Fruit fly (Drosophila melanogaster) whole organism, embryonic: ENCODE data around the gene CG15725.
A peak's percentile ranks its signal among the peaks of the same experiment; 100 is the strongest.

ENCODE experiments used
- Awh ChIP-seq: fragments of 200-800 bp; sonication (Bioruptor generic); IDR thresholded peaks from 2 replicates; pipeline ENCODE4, ENCODE4 v1.3.6; 2022; ENCODE audit warnings: missing biosample characterization, missing genetic modification characterization
- CG10147 ChIP-seq: fragments of 200-800 bp; sonication (Bioruptor generic); optimal IDR thresholded peaks from 2 replicates; lab custom pipeline; 2019; ENCODE audit warnings: missing biosample characterization, mild to moderate bottlenecking, missing genetic modification characterization, moderate library complexity
- CG10321 ChIP-seq: fragments of 200-800 bp; sonication (Bioruptor generic); IDR thresholded peaks from 2 replicates; pipeline ENCODE4 v1.3.6; 2022; ENCODE audit warnings: missing biosample characterization, missing genetic modification characterization
- CG10565 ChIP-seq: fragments of 200-800 bp; sonication (Bioruptor generic); optimal IDR thresholded peaks from 3 replicates; lab custom pipeline; 2016; ENCODE audit warnings: missing biosample characterization, mild to moderate bottlenecking, missing genetic modification characterization
- CG12155 ChIP-seq: fragments of 200-800 bp; sonication (Bioruptor generic); optimal IDR thresholded peaks from 3 replicates; lab custom pipeline; 2016; ENCODE audit warnings: missing biosample characterization, missing genetic modification characterization
- CG1233 ChIP-seq: fragments of 200-800 bp; sonication (Bioruptor generic); optimal IDR thresholded peaks from 4 replicates; lab custom pipeline; 2018; ENCODE audit warnings: missing biosample characterization, mild to moderate bottlenecking, missing genetic modification characterization
- CG12769 ChIP-seq: fragments of 200-800 bp; sonication (Bioruptor generic); optimal IDR thresholded peaks from 2 replicates; lab custom pipeline; 2019; ENCODE audit warnings: missing biosample characterization, mild to moderate bottlenecking, missing genetic modification characterization, moderate library complexity
- CG17361 ChIP-seq: fragments of 200-800 bp; sonication (Bioruptor generic); IDR thresholded peaks from 3 replicates; pipeline ENCODE4 v1.3.6; 2022; ENCODE audit warnings: missing biosample characterization, missing genetic modification characterization
- CG2120 ChIP-seq: fragments of 200-800 bp; sonication (Bioruptor generic); optimal IDR thresholded peaks from 3 replicates; lab custom pipeline; 2016; ENCODE audit warnings: missing biosample characterization, missing genetic modification characterization
- CG2875 ChIP-seq: fragments of 200-800 bp; sonication (Bioruptor generic); optimal IDR thresholded peaks from 2 replicates; lab custom pipeline; 2017; ENCODE audit warnings: missing biosample characterization, mild to moderate bottlenecking, missing genetic modification characterization, missing genetic modification reagents
- CG33213 ChIP-seq: fragments of 200-800 bp; sonication (Bioruptor generic); optimal IDR thresholded peaks from 3 replicates; lab custom pipeline; 2016; ENCODE audit warnings: missing biosample characterization, missing genetic modification characterization
- CG34422 ChIP-seq: fragments of 200-800 bp; sonication (Bioruptor generic); IDR thresholded peaks from 3 replicates; pipeline ENCODE4 v1.3.6; 2022; ENCODE audit warnings: missing biosample characterization, missing genetic modification characterization
- CG6854 ChIP-seq: fragments of 200-800 bp; sonication (Bioruptor generic); optimal IDR thresholded peaks from 3 replicates; lab custom pipeline; 2017; ENCODE audit warnings: missing biosample characterization, mild to moderate bottlenecking, missing genetic modification characterization
- CG7928 ChIP-seq: fragments of 200-800 bp; sonication (Bioruptor generic); optimal IDR thresholded peaks from 2 replicates; lab custom pipeline; 2017; ENCODE audit warnings: missing biosample characterization, mild to moderate bottlenecking, missing genetic modification characterization
- CG8281 ChIP-seq: fragments of 200-800 bp; sonication (Bioruptor generic); optimal IDR thresholded peaks from 2 replicates; lab custom pipeline; 2018; ENCODE audit warnings: missing biosample characterization, mild to moderate bottlenecking, missing genetic modification characterization, moderate library complexity
- CG8388 ChIP-seq: fragments of 200-800 bp; sonication (Bioruptor generic); optimal IDR thresholded peaks from 2 replicates; lab custom pipeline; 2019; ENCODE audit warnings: missing biosample characterization, mild to moderate bottlenecking, missing genetic modification characterization, moderate library complexity
- CG9797 ChIP-seq: fragments of 200-800 bp; sonication (Bioruptor generic); optimal IDR thresholded peaks from 3 replicates; lab custom pipeline; 2018; ENCODE audit warnings: missing biosample characterization, mild to moderate bottlenecking, missing genetic modification characterization
- Camta ChIP-seq: fragments of 200-800 bp; sonication (Bioruptor generic); optimal IDR thresholded peaks from 2 replicates; lab custom pipeline; 2016; ENCODE audit warnings: missing biosample characterization, missing genetic modification characterization
- Dad ChIP-seq: fragments of 200-800 bp; sonication (Bioruptor generic); optimal IDR thresholded peaks from 3 replicates; lab custom pipeline; 2016; ENCODE audit warnings: missing biosample characterization, missing genetic modification characterization
- Dip3 ChIP-seq: fragments of 200-800 bp; sonication (Bioruptor generic); optimal IDR thresholded peaks from 3 replicates; lab custom pipeline; 2016; ENCODE audit warnings: missing biosample characterization, missing genetic modification characterization
- ERR ChIP-seq: fragments of 200-800 bp; sonication (Bioruptor generic); optimal IDR thresholded peaks from 2 replicates; lab custom pipeline; 2016; ENCODE audit warnings: missing biosample characterization, missing genetic modification characterization
- Ets65A ChIP-seq: fragments of 200-800 bp; sonication (Bioruptor generic); peaks from one replicate; lab custom pipeline; 2016; ENCODE audit warnings: missing biosample characterization, missing genetic modification characterization
- Fer3 ChIP-seq: fragments of 200-800 bp; sonication (Bioruptor generic); optimal IDR thresholded peaks from 2 replicates; lab custom pipeline; 2018; ENCODE audit warnings: missing biosample characterization, mild to moderate bottlenecking, missing genetic modification characterization, moderate library complexity
- HmgD ChIP-seq: fragments of 200-800 bp; sonication (Bioruptor generic); optimal IDR thresholded peaks from 3 replicates; lab custom pipeline; 2016; ENCODE audit warnings: missing biosample characterization, missing genetic modification characterization
- Hmr ChIP-seq: fragments of 200-800 bp; sonication (Bioruptor generic); optimal IDR thresholded peaks from 3 replicates; lab custom pipeline; 2017; ENCODE audit warnings: mild to moderate bottlenecking, missing biosample characterization, missing genetic modification reagents, missing genetic modification characterization
- Meics ChIP-seq: fragments of 200-800 bp; sonication (Bioruptor generic); optimal IDR thresholded peaks from 2 replicates; lab custom pipeline; 2017; ENCODE audit warnings: missing biosample characterization, mild to moderate bottlenecking, missing genetic modification characterization
- NK7.1 ChIP-seq: fragments of 200-800 bp; sonication (Bioruptor generic); optimal IDR thresholded peaks from 3 replicates; lab custom pipeline; 2016; ENCODE audit warnings: missing biosample characterization, missing genetic modification characterization
- Six4 ChIP-seq: fragments of 200-800 bp; sonication (Bioruptor generic); optimal IDR thresholded peaks from 2 replicates; lab custom pipeline; 2016; ENCODE audit warnings: missing biosample characterization, missing genetic modification characterization
- Stat92E ChIP-seq, 3 experiments: fragments of >200 bp in 2 of 3; fragments of 200-800 bp in 1 of 3; sonication (Bioruptor generic) in 1 of 3; optimal IDR thresholded peaks; 2 replicates each; lab custom pipeline; 2017 to 2019; ENCODE audit warnings: missing biosample characterization in 3 of 3, missing genetic modification characterization in 3 of 3, mild to moderate bottlenecking in 1 of 3, moderate library complexity in 1 of 3
- btn ChIP-seq: fragments of 200-800 bp; sonication (Bioruptor generic); optimal IDR thresholded peaks from 2 replicates; lab custom pipeline; 2016; ENCODE audit warnings: missing biosample characterization, missing genetic modification characterization
- crol ChIP-seq: fragments of 200-800 bp; sonication (Bioruptor generic); IDR thresholded peaks from 2 replicates; pipeline ENCODE4 v1.3.6; 2022; ENCODE audit warnings: missing biosample characterization, missing genetic modification characterization
- da ChIP-seq: fragments of 200-800 bp; sonication (Bioruptor generic); optimal IDR thresholded peaks from 2 replicates; lab custom pipeline; 2016; ENCODE audit warnings: missing biosample characterization, missing genetic modification characterization
- fd96Cb ChIP-seq: fragments of 200-800 bp; sonication (Bioruptor generic); optimal IDR thresholded peaks from 2 replicates; lab custom pipeline; 2018; ENCODE audit warnings: missing biosample characterization, mild to moderate bottlenecking, missing genetic modification characterization, moderate library complexity
- ftz-f1 ChIP-seq: fragments of 200-800 bp; sonication (Bioruptor generic); optimal IDR thresholded peaks from 2 replicates; lab custom pipeline; 2016; ENCODE audit warnings: missing biosample characterization, missing genetic modification characterization
- grn ChIP-seq: fragments of 200-800 bp; sonication (Bioruptor generic); optimal IDR thresholded peaks from 3 replicates; lab custom pipeline; 2017; ENCODE audit warnings: missing biosample characterization, missing genetic modification characterization
- gt ChIP-seq: fragments of 200-800 bp; sonication (Bioruptor generic); IDR thresholded peaks from 2 replicates; pipeline ENCODE4 v1.3.6; 2022; ENCODE audit warnings: missing biosample characterization, missing genetic modification characterization
- hth ChIP-seq: fragments of >200 bp; optimal IDR thresholded peaks from 2 replicates; lab custom pipeline; 2017; ENCODE audit warnings: inconsistent platforms
- klu ChIP-seq: fragments of 200-800 bp; sonication (Bioruptor generic); IDR thresholded peaks from 2 replicates; pipeline ENCODE4 v1.3.6; 2022; ENCODE audit warnings: missing biosample characterization, missing genetic modification characterization
- luna ChIP-seq: fragments of 200-800 bp; sonication (Bioruptor generic); optimal IDR thresholded peaks from 2 replicates; lab custom pipeline; 2016; ENCODE audit warnings: missing biosample characterization, missing genetic modification characterization
- nmo ChIP-seq: fragments of 200-800 bp; sonication (Bioruptor generic); optimal IDR thresholded peaks from 2 replicates; lab custom pipeline; 2018; ENCODE audit warnings: missing biosample characterization, mild to moderate bottlenecking, missing genetic modification characterization, moderate library complexity
- pros ChIP-seq: fragments of 200-800 bp; sonication (Bioruptor generic); optimal IDR thresholded peaks from 3 replicates; lab custom pipeline; 2019; ENCODE audit warnings: missing biosample characterization, mild to moderate bottlenecking, missing genetic modification characterization, moderate library complexity
- rib ChIP-seq: fragments of 200-800 bp; sonication (Bioruptor generic); IDR thresholded peaks from 2 replicates; pipeline ENCODE4 v1.3.6; 2022; ENCODE audit warnings: missing biosample characterization, missing genetic modification characterization
- row ChIP-seq: fragments of 200-800 bp; sonication (Bioruptor generic); IDR thresholded peaks from 3 replicates; pipeline ENCODE4 v1.3.6; 2022; ENCODE audit warnings: missing biosample characterization, missing genetic modification characterization
- tna ChIP-seq: fragments of 200-800 bp; sonication (Bioruptor generic); IDR thresholded peaks from 2 replicates; pipeline ENCODE4 v1.3.6; 2022; ENCODE audit warnings: missing biosample characterization, missing genetic modification characterization; ENCODE audit not compliant: partially characterized antibody
- unpg ChIP-seq: fragments of 200-800 bp; sonication (Bioruptor generic); optimal IDR thresholded peaks from 3 replicates; lab custom pipeline; 2018; ENCODE audit warnings: missing biosample characterization, mild to moderate bottlenecking, missing genetic modification characterization, moderate library complexity
- vfl ChIP-seq: fragments of 200-800 bp; sonication (Bioruptor generic); optimal IDR thresholded peaks from 2 replicates; lab custom pipeline; 2016; ENCODE audit warnings: missing biosample characterization, missing genetic modification characterization
- zen2 ChIP-seq: fragments of 200-800 bp; sonication (Bioruptor generic); IDR thresholded peaks from 3 replicates; pipeline ENCODE4 v1.3.6; 2022; ENCODE audit warnings: missing biosample characterization, missing genetic modification characterization; ENCODE audit not compliant: partially characterized antibody
- zf30C ChIP-seq: fragments of 200-800 bp; sonication (Bioruptor generic); optimal IDR thresholded peaks from 3 replicates; lab custom pipeline; 2018; ENCODE audit warnings: missing biosample characterization, mild to moderate bottlenecking, missing genetic modification characterization
- zfh1 ChIP-seq: fragments of 200-800 bp; sonication (Bioruptor generic); IDR thresholded peaks from 3 replicates; pipeline ENCODE4 v1.3.6; 2022; ENCODE audit warnings: missing biosample characterization, missing genetic modification characterization

CG15725 gene

DNA sequence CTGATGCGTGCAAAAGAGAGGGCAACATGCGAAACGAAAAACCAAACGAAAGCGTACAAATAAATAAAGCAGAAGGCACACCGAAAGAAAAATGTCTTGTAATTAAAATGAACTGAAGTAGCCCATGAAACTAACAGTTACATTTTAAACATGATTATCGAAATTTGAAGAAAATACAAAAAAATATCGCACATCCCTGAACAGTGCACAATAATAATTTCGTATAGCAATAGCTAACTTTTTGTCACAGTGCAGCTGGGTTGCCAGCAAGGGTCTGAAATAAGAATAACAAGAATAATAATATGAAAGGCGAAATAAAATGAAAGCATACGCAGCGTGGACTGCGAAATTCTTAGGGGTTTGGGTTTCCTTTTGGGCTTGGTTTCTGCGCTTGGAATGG is 46.5 kb downstream of the CG15725 start (continued):
- TF ChIP-seq Stat92E (GFP tag; optimal IDR thresholded peaks at IDR 0.05; lab: Kevin White, UChicago) (peak in 1 of 3 experiments; percentile 97), pros (no peak), HmgD (GFP tag; lab: Kevin White, UChicago) (peak; percentile 99), CG12155 (peak; percentile 99), tna (GFP tag; lab: Robert Waterston, UW) (no peak), CG12769 (tag; lab: Kevin White, UChicago) (peak; percentile 86), CG2875 (GFP tag; lab: Kevin White, UChicago) (peak; percentile 98), Camta (GFP tag; lab: Kevin White, UChicago) (peak; percentile 99), vfl (GFP tag; lab: Kevin White, UChicago) (peak; percentile 99), zen2 (no peak), Fer3 (tag; lab: Kevin White, UChicago) (peak; percentile 99), zfh1 (GFP tag; lab: Robert Waterston, UW) (peak; percentile 99), Meics (GFP tag; lab: Kevin White, UChicago) (peak; percentile 99), Dip3 (GFP tag; lab: Kevin White, UChicago) (peak; percentile 100), Dad (GFP tag; lab: Kevin White, UChicago) (peak; percentile 99), CG1233 (GFP tag; lab: Kevin White, UChicago) (peak; percentile 88), Hmr (GFP tag; lab: Kevin White, UChicago) (peak; percentile 99), nmo (GFP tag; lab: Kevin White, UChicago) (peak; percentile 99), CG8388 (GFP tag; lab: Kevin White, UChicago) (peak; percentile 98), crol (GFP tag; lab: Robert Waterston, UW) (peak; percentile 69; the same call in 1 of the 2 replicates), CG17361 (GFP tag; lab: Robert Waterston, UW) (peak; percentile 99), grn (GFP tag; lab: Kevin White, UChicago) (peak; percentile 89), rib (GFP tag; lab: Robert Waterston, UW) (peak; percentile 99), gt (GFP tag; lab: Robert Waterston, UW) (peak; percentile 97), CG10147 (GFP tag; lab: Kevin White, UChicago) (peak; percentile 99), ftz-f1 (GFP tag; lab: Kevin White, UChicago) (peak; percentile 89), row (GFP tag; lab: Robert Waterston, UW) (peak; percentile 99), CG34422 (GFP tag; lab: Robert Waterston, UW) (peak; percentile 99), unpg (GFP tag; lab: Kevin White, UChicago) (peak; percentile 99), Awh (GFP tag; lab: Robert Waterston, UW) (peak; percentile 99), CG10321 (peak; percentile 76), luna (GFP tag; lab: Kevin White, UChicago) (peak; percentile 98), klu (GFP tag; lab: Robert Waterston, UW) (peak; percentile 99), da (GFP tag; lab: Kevin White, UChicago) (peak; percentile 98), Ets65A (GFP tag; lab: Kevin White, UChicago) (peak; percentile 100), fd96Cb (tag; lab: Kevin White, UChicago) (peak; percentile 99), CG2120 (peak; percentile 100), CG10565 (GFP tag; lab: Kevin White, UChicago) (peak; percentile 97), btn (GFP tag; lab: Kevin White, UChicago) (peak; percentile 98), CG6854 (GFP tag; lab: Kevin White, UChicago) (peak; percentile 99), hth (lab: Kevin White, UChicago) (no peak), NK7.1 (GFP tag; lab: Kevin White, UChicago) (peak; percentile 99), CG8281 (peak; percentile 67), zf30C (GFP tag; lab: Kevin White, UChicago) (peak; percentile 99), CG9797 (peak; percentile 64), CG33213 (GFP tag; lab: Kevin White, UChicago) (peak; percentile 99), CG7928 (peak; percentile 79), ERR (GFP tag; lab: Kevin White, UChicago) (peak; percentile 99), Six4 (GFP tag; lab: Kevin White, UChicago) (peak; percentile 99)
